Worm (Caenorhabditis elegans): ENCODE data around the gene Y61A9LA.1.

- TF ChIP-seq ztf-4 (tag; optimal IDR thresholded peaks at IDR 0.05), result no peak
- no peak for TF ChIP-seq skn-1 (tag; optimal IDR thresholded peaks at IDR 0.05)
- no peak for TF ChIP-seq fkh-10 (GFP tag; optimal IDR thresholded peaks at IDR 0.05)
- TF ChIP-seq tbx-2 (tag; optimal IDR thresholded peaks at IDR 0.05), result no peak
- no peak for TF ChIP-seq nhr-28 (tag; optimal IDR thresholded peaks at IDR 0.05)
- no peak for TF ChIP-seq ama-1 (optimal IDR thresholded peaks at IDR 0.05)
- TF ChIP-seq lir-3 (tag; optimal IDR thresholded peaks at IDR 0.05; ENCODE audit: poor library complexity), result no peak
- TF ChIP-seq blmp-1 (tag; optimal IDR thresholded peaks at IDR 0.05), result no peak
- no peak for TF ChIP-seq egl-27 (tag; optimal IDR thresholded peaks at IDR 0.05)
- no peak for TF ChIP-seq elt-2 (tag; optimal IDR thresholded peaks at IDR 0.05)
- no peak for TF ChIP-seq jun-1 (tag; optimal IDR thresholded peaks at IDR 0.05)
- TF ChIP-seq lin-13 (GFP tag; optimal IDR thresholded peaks at IDR 0.05), result no peak
- TF ChIP-seq ces-1 (GFP tag; optimal IDR thresholded peaks at IDR 0.05), result no peak
- TF ChIP-seq elt-3 (tag; optimal IDR thresholded peaks at IDR 0.05), result no peak
Observed at ce11 chrV:4642691-4643090, 57.6 kb downstream of the Y61A9LA.1 start, which contains the start of gene soc-1.
